Worm (Caenorhabditis elegans) whole organism, L1 larva: ENCODE measurements around the gene C46F4.3.

Experiments
- C16A3.4 ChIP-seq: fragments of 150-350 bp; optimal IDR thresholded peaks from 2 replicates; lab custom pipeline; 2014; ENCODE audit warnings: missing biosample characterization, missing genetic modification characterization
- C34B4.2 ChIP-seq: sonication (generic microtip); optimal IDR thresholded peaks from 2 replicates; lab custom pipeline; 2017; ENCODE audit warnings: mild to moderate bottlenecking, missing genetic modification characterization, missing compliant biosample characterization
- F16B12.6 ChIP-seq: fragments of 150-350 bp; optimal IDR thresholded peaks from 2 replicates; lab custom pipeline; 2014; ENCODE audit warnings: missing biosample characterization, missing genetic modification characterization
- Y116A8C.19 ChIP-seq: sonication (generic microtip); optimal IDR thresholded peaks from 2 replicates; lab custom pipeline; 2016; ENCODE audit warnings: missing compliant biosample characterization, missing genetic modification characterization, borderline replicate concordance
- aha-1 ChIP-seq: fragments of 150-350 bp; optimal IDR thresholded peaks from 2 replicates; lab custom pipeline; 2014; ENCODE audit warnings: missing biosample characterization, missing genetic modification characterization
- alr-1 ChIP-seq: fragments of 200-800 bp; sonication (Bioruptor generic); optimal IDR thresholded peaks from 2 replicates; lab custom pipeline; 2018; ENCODE audit warnings: borderline replicate concordance, mild to moderate bottlenecking, missing genetic modification characterization, missing compliant biosample characterization
- blmp-1 ChIP-seq: fragments of 150-350 bp; optimal IDR thresholded peaks from 2 replicates; lab custom pipeline; 2014; ENCODE audit warnings: missing biosample characterization, missing genetic modification characterization
- ceh-63 ChIP-seq: fragments of 200-800 bp; sonication (Bioruptor generic); optimal IDR thresholded peaks from 2 replicates; lab custom pipeline; 2018; ENCODE audit warnings: mild to moderate bottlenecking, missing genetic modification characterization, missing compliant biosample characterization
- ceh-8 ChIP-seq: fragments of 200-800 bp; sonication (Bioruptor generic); optimal IDR thresholded peaks from 2 replicates; lab custom pipeline; 2018; ENCODE audit warnings: mild to moderate bottlenecking, missing genetic modification characterization, moderate library complexity, missing compliant biosample characterization
- ceh-82 ChIP-seq, 3 experiments: fragments of 150-350 bp in 1 of 3; sonication (generic microtip) in 2 of 3; optimal IDR thresholded peaks; 2 replicates each; lab custom pipeline; 2014 to 2017; ENCODE audit warnings: missing biosample characterization in 3 of 3, missing genetic modification characterization in 3 of 3
- ces-1 ChIP-seq: fragments of 150-350 bp; optimal IDR thresholded peaks from 2 replicates; lab custom pipeline; 2014; ENCODE audit warnings: missing biosample characterization, missing genetic modification reagents, missing genetic modification characterization
- efl-1 ChIP-seq, 4 experiments: fragments of 150-350 bp; optimal IDR thresholded peaks in 3 of 4; peaks in 1 of 4; 1 replicate in 1 of 4; 2 replicates in 3 of 4; lab custom pipeline; 2014; ENCODE audit warnings: missing biosample characterization in 2 of 4, missing genetic modification characterization in 2 of 4, missing genetic modification reagents in 2 of 4
- efl-3 ChIP-seq: fragments of 200-800 bp; sonication (Bioruptor generic); optimal IDR thresholded peaks from 2 replicates; lab custom pipeline; 2018; ENCODE audit warnings: mild to moderate bottlenecking, missing genetic modification characterization, missing compliant biosample characterization
- egl-13 ChIP-seq: sonication (generic microtip); optimal IDR thresholded peaks from 2 replicates; lab custom pipeline; 2016; ENCODE audit warnings: missing genotype, missing genetic modification reagents, missing genetic modification characterization, missing compliant biosample characterization
- ets-5 ChIP-seq: fragments of 200-800 bp; sonication (Bioruptor generic); IDR thresholded peaks from 2 replicates; pipeline ENCODE4 v1.3.6; 2022; ENCODE audit warnings: missing genetic modification characterization, missing compliant biosample characterization
- fkh-10 ChIP-seq: sonication (generic microtip); optimal IDR thresholded peaks from 2 replicates; lab custom pipeline; 2017; ENCODE audit warnings: missing biosample characterization, missing genetic modification reagents, missing genetic modification characterization
- fkh-8 ChIP-seq: sonication (generic microtip); optimal IDR thresholded peaks from 2 replicates; lab custom pipeline; 2016; ENCODE audit warnings: mild to moderate bottlenecking, missing genetic modification characterization, missing compliant biosample characterization
- grh-1 ChIP-seq: fragments of 200-800 bp; sonication (Bioruptor generic); IDR thresholded peaks from 2 replicates; pipeline ENCODE4 v1.3.6; 2022; ENCODE audit warnings: missing genetic modification reagents, missing genetic modification characterization, missing compliant biosample characterization
- hlh-17 ChIP-seq: fragments of 200-800 bp; sonication (Bioruptor generic); optimal IDR thresholded peaks from 2 replicates; lab custom pipeline; 2018; ENCODE audit warnings: missing genetic modification characterization, mild to moderate bottlenecking, missing compliant biosample characterization, moderate library complexity, borderline replicate concordance
- hpl-2 ChIP-seq: fragments of 150-350 bp; optimal IDR thresholded peaks from 2 replicates; lab custom pipeline; 2014; ENCODE audit warnings: missing biosample characterization, missing genetic modification reagents, missing genetic modification characterization
- irx-1 ChIP-seq: sonication (generic microtip); optimal IDR thresholded peaks from 2 replicates; lab custom pipeline; 2016; ENCODE audit warnings: missing genetic modification characterization, missing compliant biosample characterization
- isw-1 ChIP-seq: fragments of 200-800 bp; sonication (Bioruptor generic); IDR thresholded peaks from 2 replicates; pipeline ENCODE4 v1.3.6; 2022; ENCODE audit warnings: missing genetic modification characterization, missing compliant biosample characterization
- lin-13 ChIP-seq: fragments of 150-350 bp; optimal IDR thresholded peaks from 2 replicates; lab custom pipeline; 2014; ENCODE audit warnings: missing biosample characterization, missing genetic modification reagents, missing genetic modification characterization
- lin-14 ChIP-seq: fragments of 200-800 bp; sonication (Bioruptor generic); optimal IDR thresholded peaks from 2 replicates; lab custom pipeline; 2018; ENCODE audit warnings: mild to moderate bottlenecking, missing genetic modification characterization, moderate library complexity, missing compliant biosample characterization
- lin-15B ChIP-seq: fragments of 150-350 bp; sonication (generic microtip); optimal IDR thresholded peaks from 3 replicates; lab custom pipeline; 2014; ENCODE audit warnings: missing biosample characterization, missing genetic modification characterization
- lin-35 ChIP-seq, 2 experiments: fragments of 150-350 bp; optimal IDR thresholded peaks; 2 replicates each; lab custom pipeline; 2014; ENCODE audit warnings: missing biosample characterization in 2 of 2, missing genetic modification characterization in 2 of 2, missing genetic modification reagents in 2 of 2
- lin-39 ChIP-seq: fragments of 150-350 bp; optimal IDR thresholded peaks from 2 replicates; lab custom pipeline; 2014; ENCODE audit warnings: missing biosample characterization, missing genetic modification reagents, missing genetic modification characterization
- lir-3 ChIP-seq: sonication (generic microtip); optimal IDR thresholded peaks from 2 replicates; lab custom pipeline; 2016; ENCODE audit warnings: mild to moderate bottlenecking, missing genetic modification characterization, moderate library complexity, missing compliant biosample characterization; ENCODE audit not compliant: poor library complexity
- mab-9 ChIP-seq: fragments of 200-800 bp; sonication (Bioruptor generic); IDR thresholded peaks from 2 replicates; pipeline ENCODE4 v1.3.6; 2022; ENCODE audit warnings: missing genetic modification reagents, missing genetic modification characterization, missing compliant biosample characterization
- mdl-1 ChIP-seq, 2 experiments: fragments of 150-350 bp; optimal IDR thresholded peaks; 2 replicates each; lab custom pipeline; 2014 to 2017; ENCODE audit warnings: missing biosample characterization in 2 of 2, missing genetic modification characterization in 2 of 2, inconsistent platforms in 1 of 2
- mep-1 ChIP-seq: fragments of 150-350 bp; optimal IDR thresholded peaks from 2 replicates; lab custom pipeline; 2014; ENCODE audit warnings: missing biosample characterization, missing genetic modification characterization
- nhr-11 ChIP-seq: fragments of 150-350 bp; optimal IDR thresholded peaks from 2 replicates; lab custom pipeline; 2014; ENCODE audit warnings: missing biosample characterization, missing genetic modification characterization
- nhr-12 ChIP-seq: sonication (generic microtip); optimal IDR thresholded peaks from 2 replicates; lab custom pipeline; 2017; ENCODE audit warnings: missing biosample characterization, missing genetic modification characterization
- nhr-28 ChIP-seq: fragments of 150-350 bp; optimal IDR thresholded peaks from 2 replicates; lab custom pipeline; 2014; ENCODE audit warnings: missing biosample characterization, missing genetic modification characterization
- nhr-76 ChIP-seq: sonication (generic microtip); optimal IDR thresholded peaks from 2 replicates; lab custom pipeline; 2017; ENCODE audit warnings: missing biosample characterization, missing genetic modification characterization
- nhr-77 ChIP-seq: fragments of 150-350 bp; optimal IDR thresholded peaks from 2 replicates; lab custom pipeline; 2014; ENCODE audit warnings: missing biosample characterization, missing genetic modification characterization
- nhr-84 ChIP-seq: sonication (generic microtip); optimal IDR thresholded peaks from 2 replicates; lab custom pipeline; 2017; ENCODE audit warnings: missing biosample characterization, missing genetic modification characterization
- nhr-85 ChIP-seq: sonication (generic microtip); peaks from one replicate; lab custom pipeline; 2016; ENCODE audit warnings: missing genetic modification characterization, inconsistent platforms, missing compliant biosample characterization
- nhr-90 ChIP-seq: sonication (generic microtip); optimal IDR thresholded peaks from 2 replicates; lab custom pipeline; 2016; ENCODE audit warnings: mild to moderate bottlenecking, missing genetic modification characterization, missing compliant biosample characterization; ENCODE audit not compliant: poor library complexity
- rnt-1 ChIP-seq: sonication (generic microtip); optimal IDR thresholded peaks from 2 replicates; lab custom pipeline; 2016; ENCODE audit warnings: mild to moderate bottlenecking, missing genetic modification characterization, moderate library complexity, missing compliant biosample characterization
- skn-1 ChIP-seq: fragments of 150-350 bp; optimal IDR thresholded peaks from 2 replicates; lab custom pipeline; 2014; ENCODE audit warnings: missing biosample characterization, missing genetic modification characterization
- snpc-4 ChIP-seq: fragments of 150-350 bp; optimal IDR thresholded peaks from 2 replicates; lab custom pipeline; 2014; ENCODE audit warnings: missing biosample characterization, missing genetic modification characterization
- sptf-1 ChIP-seq: fragments of 150-350 bp; optimal IDR thresholded peaks from 2 replicates; lab custom pipeline; 2014; ENCODE audit warnings: missing biosample characterization, missing genetic modification characterization
- sup-37 ChIP-seq: fragments of 200-800 bp; sonication (Bioruptor generic); optimal IDR thresholded peaks from 2 replicates; lab custom pipeline; 2018; ENCODE audit warnings: mild to moderate bottlenecking, missing genetic modification characterization, missing compliant biosample characterization
- swsn-7 ChIP-seq: sonication (generic microtip); optimal IDR thresholded peaks from 2 replicates; lab custom pipeline; 2016; ENCODE audit warnings: missing genetic modification characterization, missing compliant biosample characterization
- tlp-1 ChIP-seq: fragments of 150-350 bp; optimal IDR thresholded peaks from 2 replicates; lab custom pipeline; 2014; ENCODE audit warnings: missing biosample characterization, missing genetic modification characterization
- unc-130 ChIP-seq: fragments of 150-350 bp; optimal IDR thresholded peaks from 2 replicates; lab custom pipeline; 2017; ENCODE audit warnings: missing biosample characterization, missing genetic modification characterization, inconsistent platforms
- unc-98 ChIP-seq: fragments of 200-800 bp; sonication (Bioruptor generic); IDR thresholded peaks from 2 replicates; pipeline ENCODE4 v1.3.6; 2022; ENCODE audit warnings: missing genetic modification characterization, missing compliant biosample characterization
- vab-15 ChIP-seq: sonication (generic microtip); optimal IDR thresholded peaks from 2 replicates; lab custom pipeline; 2017; ENCODE audit warnings: missing genotype, mild to moderate bottlenecking, missing genetic modification characterization, missing compliant biosample characterization
- xbp-1 ChIP-seq: sonication (generic microtip); optimal IDR thresholded peaks from 2 replicates; lab custom pipeline; 2016; ENCODE audit warnings: missing genetic modification characterization, missing compliant biosample characterization
- zag-1 ChIP-seq: fragments of 150-350 bp; optimal IDR thresholded peaks from 2 replicates; lab custom pipeline; 2014; ENCODE audit warnings: missing biosample characterization, missing genetic modification characterization
- zip-4 ChIP-seq: fragments of 200-800 bp; sonication (Bioruptor generic); optimal IDR thresholded peaks from 2 replicates; lab custom pipeline; 2018; ENCODE audit warnings: mild to moderate bottlenecking, missing genetic modification characterization, moderate library complexity, missing compliant biosample characterization
- ztf-11 ChIP-seq, 2 experiments: sonication (generic microtip); optimal IDR thresholded peaks; 2 replicates each; lab custom pipeline; 2016 to 2017; ENCODE audit warnings: missing genetic modification characterization in 2 of 2, missing biosample characterization in 1 of 2, missing compliant biosample characterization in 1 of 2

Gene C46F4.3

ce11 chrX:5953174-5953573 is 17.6 kb downstream of the C46F4.3 start, which contains the start of the genes R07E4.5 and R07E4.3:
TSS of gene R07E4.5 (minus strand) at chrX:5953174.
TSS of gene R07E4.3 (plus strand) at chrX:5953458.
- TF ChIP-seq unc-98 (GFP tag; lab: Robert Waterston, UW) (no peak), fkh-10 (no peak), egl-13 (tag; lab: Kevin White, UChicago) (no peak), nhr-28 (tag; lab: Kevin White, UChicago) (no peak), blmp-1 (tag; lab: Kevin White, UChicago) (peak; percentile 61), ztf-11 (tag; optimal IDR thresholded peaks at IDR 0.05; lab: Kevin White, UChicago) (no peak), grh-1 (no peak), lin-15B (tag; lab: Kevin White, UChicago) (peak; percentile 70), tlp-1 (no peak), ceh-8 (GFP tag; lab: Kevin White, UChicago) (no peak), zip-4 (GFP tag; lab: Kevin White, UChicago) (no peak), fkh-8 (tag; lab: Kevin White, UChicago) (peak; percentile 65), mdl-1 (tag; optimal IDR thresholded peaks at IDR 0.05; lab: Kevin White, UChicago) (peak in 1 of 2 experiments; percentile 76), nhr-11 (no peak), nhr-85 (tag; lab: Kevin White, UChicago) (peak; percentile 77), mab-9 (GFP tag; lab: Robert Waterston, UW) (no peak), F16B12.6 (peak; percentile 31), hpl-2 (GFP tag; lab: Kevin White, UChicago) (no peak), unc-130 (peak; percentile 91), rnt-1 (tag; lab: Kevin White, UChicago) (no peak), ceh-82 (tag; optimal IDR thresholded peaks at IDR 0.05; lab: Kevin White, UChicago) (peak; percentile 40 to 79 (median 42)), nhr-84 (tag; lab: Kevin White, UChicago) (no peak), nhr-12 (tag; lab: Kevin White, UChicago) (no peak), ceh-63 (GFP tag; lab: Kevin White, UChicago) (no peak), aha-1 (tag; lab: Kevin White, UChicago) (no peak), isw-1 (peak; percentile 36), hlh-17 (GFP tag; lab: Kevin White, UChicago) (no peak), efl-3 (GFP tag; lab: Kevin White, UChicago) (no peak), C34B4.2 (tag; lab: Kevin White, UChicago) (no peak), efl-1 (optimal IDR thresholded peaks at IDR 0.05; lab: Kevin White, UChicago) (peak; percentile 67 to 76), efl-1 (GFP tag; optimal IDR thresholded peaks at IDR 0.05 in 1 of 2; lab: Kevin White, UChicago) (peak; percentile 77 to 94), irx-1 (tag; lab: Kevin White, UChicago) (peak; percentile 20), lin-39 (tag; lab: Kevin White, UChicago) (no peak), alr-1 (tag; lab: Kevin White, UChicago) (no peak), xbp-1 (tag; lab: Kevin White, UChicago) (peak; percentile 86), C16A3.4 (tag; lab: Kevin White, UChicago) (peak; percentile 93), sup-37 (GFP tag; lab: Kevin White, UChicago) (no peak), skn-1 (tag; lab: Kevin White, UChicago) (peak; percentile 61), ets-5 (GFP tag; lab: Robert Waterston, UW) (no peak), lin-13 (peak; percentile 74), swsn-7 (tag; lab: Kevin White, UChicago) (peak; percentile 67), snpc-4 (tag; lab: Kevin White, UChicago) (no peak), lir-3 (tag; lab: Kevin White, UChicago) (no peak), lin-35 (GFP tag; optimal IDR thresholded peaks at IDR 0.05; lab: Kevin White, UChicago) (peak; percentile 80 to 87), zag-1 (tag; lab: Kevin White, UChicago) (no peak), Y116A8C.19 (no peak), sptf-1 (tag; lab: Kevin White, UChicago) (no peak), nhr-76 (tag; lab: Kevin White, UChicago) (no peak), nhr-77 (tag; lab: Kevin White, UChicago) (peak; percentile 59), vab-15 (tag; lab: Kevin White, UChicago) (no peak), lin-14 (peak; percentile 77), nhr-90 (tag; lab: Kevin White, UChicago) (peak; percentile 75), ces-1 (no peak), mep-1 (peak; percentile 70)
